Fruit fly (Drosophila melanogaster) whole organism, embryonic: ENCODE results near the gene CG14930.

Source experiments
- Ada2b ChIP-seq: fragments of 200-800 bp; sonication (Bioruptor generic); IDR thresholded peaks from 2 replicates; pipeline ENCODE4 v1.3.6; 2022; ENCODE audit warnings: missing biosample characterization, missing genetic modification characterization
- Antp ChIP-seq: fragments of 200-800 bp; sonication (Bioruptor generic); optimal IDR thresholded peaks from 3 replicates; lab custom pipeline; 2016; ENCODE audit warnings: missing biosample characterization, missing genetic modification characterization
- B-H1 ChIP-seq: fragments of 200-800 bp; sonication (Bioruptor generic); IDR thresholded peaks from 3 replicates; pipeline ENCODE4 v1.3.6; 2022; ENCODE audit warnings: missing biosample characterization, missing genetic modification characterization
- Bgb ChIP-seq: fragments of 200-800 bp; sonication (Bioruptor generic); IDR thresholded peaks from 2 replicates; pipeline ENCODE4 v1.3.6; 2022; ENCODE audit warnings: missing biosample characterization, missing genetic modification characterization; ENCODE audit not compliant: partially characterized antibody
- CG13296 ChIP-seq: fragments of 200-800 bp; sonication (Bioruptor generic); optimal IDR thresholded peaks from 3 replicates; lab custom pipeline; 2018; ENCODE audit warnings: missing biosample characterization, mild to moderate bottlenecking, missing genetic modification characterization
- CG16779 ChIP-seq: fragments of 200-800 bp; sonication (Bioruptor generic); IDR thresholded peaks from 2 replicates; pipeline ENCODE4 v1.3.6; 2022; ENCODE audit warnings: missing biosample characterization, missing genetic modification characterization
- CG1792 ChIP-seq: fragments of 200-800 bp; sonication (Bioruptor generic); optimal IDR thresholded peaks from 2 replicates; lab custom pipeline; 2016; ENCODE audit warnings: missing biosample characterization, missing genetic modification characterization
- CG18262 ChIP-seq: fragments of 200-800 bp; optimal IDR thresholded peaks from 3 replicates; lab custom pipeline; 2019; ENCODE audit warnings: missing biosample characterization, mild to moderate bottlenecking, missing genetic modification characterization, moderate library complexity
- CG2129 ChIP-seq: fragments of 200-800 bp; sonication (Bioruptor generic); IDR thresholded peaks from 2 replicates; pipeline ENCODE4 v1.3.6; 2022; ENCODE audit warnings: missing biosample characterization, missing genetic modification characterization; ENCODE audit not compliant: partially characterized antibody
- CG3065 ChIP-seq: fragments of 200-800 bp; sonication (Bioruptor generic); optimal IDR thresholded peaks from 2 replicates; lab custom pipeline; 2016; ENCODE audit warnings: missing biosample characterization, missing genetic modification characterization
- CG32767 ChIP-seq: fragments of 200-800 bp; sonication (Bioruptor generic); IDR thresholded peaks from 2 replicates; pipeline ENCODE4 v1.3.6; 2022; ENCODE audit warnings: missing biosample characterization, missing genetic modification characterization
- CG33213 ChIP-seq: fragments of 200-800 bp; sonication (Bioruptor generic); optimal IDR thresholded peaks from 3 replicates; lab custom pipeline; 2016; ENCODE audit warnings: missing biosample characterization, missing genetic modification characterization
- CG43689 ChIP-seq: fragments of 200-800 bp; sonication (Bioruptor generic); IDR thresholded peaks from 2 replicates; pipeline ENCODE4 v1.3.6; 2022; ENCODE audit warnings: missing biosample characterization, missing genetic modification characterization
- CG4404 ChIP-seq: fragments of 200-800 bp; sonication (Bioruptor generic); IDR thresholded peaks from 2 replicates; pipeline ENCODE4 v1.3.6; 2022; ENCODE audit warnings: missing biosample characterization, missing genetic modification characterization
- CG4820 ChIP-seq: fragments of 200-800 bp; sonication (Bioruptor generic); optimal IDR thresholded peaks from 3 replicates; lab custom pipeline; 2016; ENCODE audit warnings: missing biosample characterization, missing genetic modification characterization
- CG5245 ChIP-seq: fragments of 200-800 bp; sonication (Bioruptor generic); optimal IDR thresholded peaks from 3 replicates; lab custom pipeline; 2016; ENCODE audit warnings: missing biosample characterization, missing genetic modification characterization
- CG8924 ChIP-seq: fragments of 200-800 bp; optimal IDR thresholded peaks from 3 replicates; lab custom pipeline; 2019; ENCODE audit warnings: missing biosample characterization, mild to moderate bottlenecking, missing genetic modification characterization, moderate library complexity
- CG9817 ChIP-seq: fragments of 200-800 bp; sonication (Bioruptor generic); optimal IDR thresholded peaks from 2 replicates; lab custom pipeline; 2018; ENCODE audit warnings: missing biosample characterization, mild to moderate bottlenecking, missing genetic modification characterization, moderate library complexity
- D19B ChIP-seq: fragments of 200-800 bp; sonication (Bioruptor generic); optimal IDR thresholded peaks from 2 replicates; lab custom pipeline; 2017; ENCODE audit warnings: missing biosample characterization, mild to moderate bottlenecking, missing genetic modification characterization
- Dfd ChIP-seq, 2 experiments: fragments of >200 bp; optimal IDR thresholded peaks; 2 replicates each; lab custom pipeline; 2017; ENCODE audit warnings: missing biosample characterization in 2 of 2, missing genetic modification characterization in 2 of 2
- Dip3 ChIP-seq: fragments of 200-800 bp; sonication (Bioruptor generic); optimal IDR thresholded peaks from 3 replicates; lab custom pipeline; 2016; ENCODE audit warnings: missing biosample characterization, missing genetic modification characterization
- Dref ChIP-seq: fragments of 200-800 bp; sonication (Bioruptor generic); IDR thresholded peaks from 2 replicates; pipeline ENCODE4 v1.3.6; 2022; ENCODE audit warnings: missing biosample characterization, missing genetic modification characterization
- Elba2 ChIP-seq: fragments of 200-800 bp; sonication (Bioruptor generic); optimal IDR thresholded peaks from 3 replicates; lab custom pipeline; 2016; ENCODE audit warnings: missing biosample characterization, missing genetic modification characterization
- HLH4C ChIP-seq: fragments of 200-800 bp; sonication (Bioruptor generic); IDR thresholded peaks from 3 replicates; pipeline ENCODE4 v1.3.6; 2022; ENCODE audit warnings: missing biosample characterization, missing genetic modification characterization; ENCODE audit not compliant: partially characterized antibody
- Hey ChIP-seq: fragments of 200-800 bp; sonication (Bioruptor generic); optimal IDR thresholded peaks from 3 replicates; lab custom pipeline; 2018; ENCODE audit warnings: missing biosample characterization, mild to moderate bottlenecking, missing genetic modification characterization
- Hr51 ChIP-seq, 2 experiments: fragments of 200-800 bp; sonication (Bioruptor generic); optimal IDR thresholded peaks; 2 replicates in 1 of 2; 3 replicates in 1 of 2; lab custom pipeline; 2016 to 2018; ENCODE audit warnings: missing biosample characterization in 2 of 2, missing genetic modification characterization in 2 of 2, mild to moderate bottlenecking in 1 of 2, moderate library complexity in 1 of 2
- Kr ChIP-seq: fragments of 200-800 bp; sonication (Bioruptor generic); optimal IDR thresholded peaks from 2 replicates; lab custom pipeline; 2017; ENCODE audit warnings: missing biosample characterization, mild to moderate bottlenecking, missing genetic modification characterization
- MESR4 ChIP-seq: fragments of 200-800 bp; sonication (Bioruptor generic); optimal IDR thresholded peaks from 2 replicates; lab custom pipeline; 2018; ENCODE audit warnings: missing biosample characterization, mild to moderate bottlenecking, missing genetic modification characterization, moderate library complexity
- Med ChIP-seq: fragments of 200-800 bp; sonication (Bioruptor generic); peaks from one replicate; lab custom pipeline; 2016; ENCODE audit warnings: missing biosample characterization, missing genetic modification characterization, mild to moderate bottlenecking, inconsistent platforms, moderate library complexity
- Sin3A ChIP-seq: fragments of >200 bp; optimal IDR thresholded peaks from 2 replicates; lab custom pipeline; 2018
- Six4 ChIP-seq: fragments of 200-800 bp; sonication (Bioruptor generic); optimal IDR thresholded peaks from 2 replicates; lab custom pipeline; 2016; ENCODE audit warnings: missing biosample characterization, missing genetic modification characterization
- Vsx1 ChIP-seq: fragments of 200-800 bp; sonication (Bioruptor generic); optimal IDR thresholded peaks from 2 replicates; lab custom pipeline; 2017; ENCODE audit warnings: missing biosample characterization, mild to moderate bottlenecking, missing genetic modification characterization, missing genetic modification reagents
- bcd ChIP-seq: fragments of 200-800 bp; sonication (Bioruptor generic); optimal IDR thresholded peaks from 2 replicates; lab custom pipeline; 2017; ENCODE audit warnings: missing biosample characterization, mild to moderate bottlenecking, missing genetic modification characterization
- br ChIP-seq: fragments of >200 bp; optimal IDR thresholded peaks from 2 replicates; lab custom pipeline; 2017
- bsh ChIP-seq, 2 experiments: fragments of 200-800 bp; sonication (Bioruptor generic); optimal IDR thresholded peaks; 2 replicates each; lab custom pipeline; 2017 to 2018; ENCODE audit warnings: mild to moderate bottlenecking in 2 of 2, missing biosample characterization in 2 of 2, missing genetic modification characterization in 2 of 2, moderate library complexity in 1 of 2
- chn ChIP-seq: fragments of 200-800 bp; sonication (Bioruptor generic); optimal IDR thresholded peaks from 2 replicates; lab custom pipeline; 2016; ENCODE audit warnings: missing biosample characterization, missing genetic modification characterization
- en ChIP-seq: fragments of 200-800 bp; sonication (Bioruptor generic); optimal IDR thresholded peaks from 2 replicates; lab custom pipeline; 2016; ENCODE audit warnings: missing biosample characterization, missing genetic modification characterization
- ftz-f1 ChIP-seq: fragments of 200-800 bp; sonication (Bioruptor generic); optimal IDR thresholded peaks from 2 replicates; lab custom pipeline; 2016; ENCODE audit warnings: missing biosample characterization, missing genetic modification characterization
- gsb-n ChIP-seq: fragments of 200-800 bp; sonication (Bioruptor generic); optimal IDR thresholded peaks from 3 replicates; lab custom pipeline; 2018; ENCODE audit warnings: missing biosample characterization, mild to moderate bottlenecking, missing genetic modification characterization
- hbn ChIP-seq: fragments of 200-800 bp; sonication (Bioruptor generic); IDR thresholded peaks from 2 replicates; pipeline ENCODE4 v1.3.6; 2022; ENCODE audit warnings: missing biosample characterization, missing genetic modification characterization; ENCODE audit not compliant: partially characterized antibody
- ind ChIP-seq: fragments of 200-800 bp; sonication (Bioruptor generic); optimal IDR thresholded peaks from 3 replicates; lab custom pipeline; 2016; ENCODE audit warnings: missing biosample characterization, missing genetic modification characterization
- lbe ChIP-seq: fragments of 200-800 bp; sonication (Bioruptor generic); optimal IDR thresholded peaks from 2 replicates; lab custom pipeline; 2016; ENCODE audit warnings: missing biosample characterization, mild to moderate bottlenecking, missing genetic modification characterization
- luna ChIP-seq: fragments of 200-800 bp; sonication (Bioruptor generic); optimal IDR thresholded peaks from 2 replicates; lab custom pipeline; 2016; ENCODE audit warnings: missing biosample characterization, missing genetic modification characterization
- nom ChIP-seq: fragments of 200-800 bp; sonication (Bioruptor generic); optimal IDR thresholded peaks from 2 replicates; lab custom pipeline; 2017; ENCODE audit warnings: missing biosample characterization, missing genetic modification characterization, mild to moderate bottlenecking, moderate library complexity, missing genetic modification reagents
- pan ChIP-seq, 4 experiments: fragments of >200 bp in 3 of 4; fragments of 200-800 bp in 1 of 4; sonication (Bioruptor generic) in 1 of 4; optimal IDR thresholded peaks in 3 of 4; IDR thresholded peaks in 1 of 4; 2 replicates each; pipeline versions ENCODE4 v1.3.6 to Lab custom; 2017 to 2022; ENCODE audit warnings: missing biosample characterization in 2 of 4, missing genetic modification characterization in 2 of 4, mixed read lengths in 1 of 4
- repo ChIP-seq: fragments of 200-800 bp; sonication (Bioruptor generic); optimal IDR thresholded peaks from 2 replicates; lab custom pipeline; 2016; ENCODE audit warnings: missing biosample characterization, missing genetic modification characterization
- schlank ChIP-seq: fragments of 200-800 bp; sonication (Bioruptor generic); optimal IDR thresholded peaks from 2 replicates; lab custom pipeline; 2018; ENCODE audit warnings: missing biosample characterization, mild to moderate bottlenecking, missing genetic modification characterization
- shn ChIP-seq: fragments of 200-800 bp; sonication (Bioruptor generic); optimal IDR thresholded peaks from 3 replicates; lab custom pipeline; 2016; ENCODE audit warnings: missing biosample characterization, missing genetic modification characterization
- sima ChIP-seq: fragments of 200-800 bp; sonication (Bioruptor generic); optimal IDR thresholded peaks from 2 replicates; lab custom pipeline; 2016; ENCODE audit warnings: missing biosample characterization, missing genetic modification characterization
- sug ChIP-seq: fragments of 200-800 bp; optimal IDR thresholded peaks from 2 replicates; lab custom pipeline; 2019; ENCODE audit warnings: missing biosample characterization, mild to moderate bottlenecking, missing genetic modification characterization, moderate library complexity
- tgo ChIP-seq: fragments of 200-800 bp; sonication (Bioruptor generic); IDR thresholded peaks from 3 replicates; pipeline ENCODE4 v1.3.6; 2022; ENCODE audit warnings: missing biosample characterization, missing genetic modification characterization
- tna ChIP-seq: fragments of 200-800 bp; sonication (Bioruptor generic); IDR thresholded peaks from 2 replicates; pipeline ENCODE4 v1.3.6; 2022; ENCODE audit warnings: missing biosample characterization, missing genetic modification characterization; ENCODE audit not compliant: partially characterized antibody

Gene CG14930

dm6 chr2L:11498839-11499238 lies 22.2 kb downstream of the CG14930 start, which contains the start of gene Cog8 (continued):
- peak; percentile 52 for TF ChIP-seq ind
- no peak for TF ChIP-seq sima (GFP tag; lab: Kevin White, UChicago)
- TF ChIP-seq Hey (tag; lab: Kevin White, UChicago) = no peak
- peak; percentile 61 for TF ChIP-seq shn (GFP tag; lab: Kevin White, UChicago)
- no peak for TF ChIP-seq bcd
- no peak for TF ChIP-seq CG43689 (GFP tag; lab: Robert Waterston, UW)
- TF ChIP-seq en (GFP tag; lab: Kevin White, UChicago) = no peak
- no peak for TF ChIP-seq lbe (GFP tag; lab: Kevin White, UChicago)
- TF ChIP-seq CG13296 (GFP tag; lab: Kevin White, UChicago) = no peak
- TF ChIP-seq Dip3 (GFP tag; lab: Kevin White, UChicago) = peak; percentile 60
- TF ChIP-seq CG9817 = peak; percentile 43
- no peak for TF ChIP-seq Vsx1
- peak; percentile 52 for TF ChIP-seq Sin3A (lab: Kevin White, UChicago)
- no peak for TF ChIP-seq schlank (tag; lab: Kevin White, UChicago)
- TF ChIP-seq Hr51 (GFP tag; optimal IDR thresholded peaks at IDR 0.05; lab: Kevin White, UChicago) = peak; percentile 52 to 69
- peak; percentile 25 for TF ChIP-seq CG18262 (tag; lab: Kevin White, UChicago)
- no peak for TF ChIP-seq tna
- TF ChIP-seq Antp (GFP tag; lab: Kevin White, UChicago) = peak; percentile 74
- no peak for TF ChIP-seq MESR4 (GFP tag; lab: Kevin White, UChicago)
- TF ChIP-seq CG4404 (GFP tag; lab: Robert Waterston, UW) = no peak; the same call in 1 of the 2 replicates
- TF ChIP-seq D19B (GFP tag; lab: Kevin White, UChicago) = no peak
- no peak for TF ChIP-seq CG32767 (GFP tag; lab: Robert Waterston, UW)
- no peak for TF ChIP-seq HLH4C (GFP tag; lab: Robert Waterston, UW)
- no peak for TF ChIP-seq B-H1 (GFP tag; lab: Robert Waterston, UW)
- TF ChIP-seq CG2129 (GFP tag; lab: Robert Waterston, UW) = no peak
- TF ChIP-seq Elba2 (GFP tag; lab: Kevin White, UChicago) = peak; percentile 77
- no peak for TF ChIP-seq hbn (GFP tag; lab: Robert Waterston, UW)
- no peak for TF ChIP-seq CG16779 (GFP tag; lab: Robert Waterston, UW)
- TF ChIP-seq Dref (GFP tag; lab: Robert Waterston, UW) = no peak
- TF ChIP-seq Dfd (GFP tag; optimal IDR thresholded peaks at IDR 0.05; lab: Kevin White, UChicago) = no peak
- TF ChIP-seq Ada2b = no peak
- no peak for TF ChIP-seq CG1792 (GFP tag; lab: Kevin White, UChicago)
- TF ChIP-seq Six4 (GFP tag; lab: Kevin White, UChicago) = peak; percentile 15
- TF ChIP-seq CG5245 (GFP tag; lab: Kevin White, UChicago) = no peak
- TF ChIP-seq CG4820 (GFP tag; lab: Kevin White, UChicago) = peak; percentile 25
- peak; percentile 19 for TF ChIP-seq luna (GFP tag; lab: Kevin White, UChicago)
- no peak for TF ChIP-seq Bgb
- no peak for TF ChIP-seq gsb-n (tag; lab: Kevin White, UChicago)
- peak in 1 of 2 experiments; percentile 18 for TF ChIP-seq bsh (GFP tag; optimal IDR thresholded peaks at IDR 0.05; lab: Kevin White, UChicago)
- no peak for TF ChIP-seq Kr (GFP tag; lab: Kevin White, UChicago)
- TF ChIP-seq repo (GFP tag; lab: Kevin White, UChicago) = peak; percentile 24
- peak; percentile 24 for TF ChIP-seq CG3065 (GFP tag; lab: Kevin White, UChicago)
- TF ChIP-seq CG33213 (GFP tag; lab: Kevin White, UChicago) = peak; percentile 33
- no peak for TF ChIP-seq tgo
- peak; percentile 91 for TF ChIP-seq Med (GFP tag; lab: Kevin White, UChicago)
- peak; percentile 26 for TF ChIP-seq CG8924
- peak; percentile 37 for TF ChIP-seq sug (tag; lab: Kevin White, UChicago)
- TF ChIP-seq br (lab: Kevin White, UChicago) = no peak
- peak; percentile 45 for TF ChIP-seq chn (GFP tag; lab: Kevin White, UChicago)
- TF ChIP-seq ftz-f1 (GFP tag; lab: Kevin White, UChicago) = no peak
- no peak for TF ChIP-seq nom (GFP tag; lab: Kevin White, UChicago)
- TF ChIP-seq pan (optimal IDR thresholded peaks at IDR 0.05; lab: Kevin White, UChicago) = no peak
- peak in 1 of 2 experiments; percentile 40 for TF ChIP-seq pan (GFP tag; optimal IDR thresholded peaks at IDR 0.05 in 1 of 2, IDR thresholded peaks at IDR 0.05 in 1 of 2)
